Worm (Caenorhabditis elegans) whole organism, L4 larva: ENCODE measurements around the gene T09A5.5.
A peak's percentile ranks its signal among the peaks of the same experiment; 100 is the strongest.

ENCODE experiments used
- F26F4.8 ChIP-seq: fragments of 200-800 bp; sonication (Bioruptor generic); conservative IDR thresholded peaks from 2 replicates; pipeline ENCODE4 v1.3.6; 2022; ENCODE audit warnings: missing genetic modification characterization, missing compliant biosample characterization
- R02D3.7 ChIP-seq: fragments of 150-350 bp; sonication (generic microtip); optimal IDR thresholded peaks from 3 replicates; lab custom pipeline; 2014; ENCODE audit warnings: missing biosample characterization, missing genetic modification characterization
- ZK546.5 ChIP-seq, 2 experiments: sonication (generic microtip); optimal IDR thresholded peaks; 2 replicates each; lab custom pipeline; 2017; ENCODE audit warnings: missing biosample characterization in 2 of 2, missing genetic modification characterization in 2 of 2
- aha-1 ChIP-seq: fragments of 150-350 bp; peaks from one replicate; lab custom pipeline; 2014; ENCODE audit warnings: missing biosample characterization, missing genetic modification characterization
- ceh-44 ChIP-seq: fragments of 200-800 bp; sonication (Bioruptor generic); IDR thresholded peaks from 2 replicates; pipeline ENCODE4 v1.3.6; 2022; ENCODE audit warnings: missing genetic modification reagents, missing genetic modification characterization, missing compliant biosample characterization
- ces-1 ChIP-seq: fragments of 150-350 bp; sonication (generic microtip); optimal IDR thresholded peaks from 4 replicates; lab custom pipeline; 2014; ENCODE audit warnings: missing biosample characterization, missing genetic modification reagents, missing genetic modification characterization
- daf-12 ChIP-seq: fragments of 150-350 bp; optimal IDR thresholded peaks from 2 replicates; lab custom pipeline; 2014; ENCODE audit warnings: missing biosample characterization, missing genetic modification reagents, missing genetic modification characterization
- daf-16 ChIP-seq, 3 experiments: sonication (generic microtip); optimal IDR thresholded peaks; 2 replicates each; lab custom pipeline; 2016 to 2017; ENCODE audit warnings: missing genetic modification characterization in 3 of 3, missing genetic modification reagents in 3 of 3, mild to moderate bottlenecking in 2 of 3, missing compliant biosample characterization in 2 of 3, missing biosample characterization in 1 of 3, moderate library complexity in 1 of 3
- dmd-6 ChIP-seq: fragments of 200-800 bp; sonication (Bioruptor generic); IDR thresholded peaks from 2 replicates; pipeline ENCODE4 v1.3.6; 2022; ENCODE audit warnings: missing genetic modification reagents, missing genetic modification characterization, missing compliant biosample characterization
- dpl-1 ChIP-seq: fragments of 150-350 bp; optimal IDR thresholded peaks from 2 replicates; lab custom pipeline; 2014; ENCODE audit warnings: missing biosample characterization, missing genetic modification reagents, missing genetic modification characterization
- dve-1 ChIP-seq: sonication (generic microtip); optimal IDR thresholded peaks from 2 replicates; lab custom pipeline; 2017; ENCODE audit warnings: antibody characterized with exemption, mild to moderate bottlenecking, missing genetic modification characterization, missing compliant biosample characterization; ENCODE audit not compliant: insufficient read depth
- egl-43 ChIP-seq: fragments of 200-800 bp; sonication (Bioruptor generic); IDR thresholded peaks from 2 replicates; pipeline ENCODE4 v1.3.6; 2022; ENCODE audit warnings: missing genetic modification reagents, missing genetic modification characterization, missing compliant biosample characterization
- fkh-10 ChIP-seq: fragments of 150-350 bp; optimal IDR thresholded peaks from 2 replicates; lab custom pipeline; 2014; ENCODE audit warnings: missing biosample characterization, missing genetic modification reagents, missing genetic modification characterization
- hlh-11 ChIP-seq: fragments of 200-800 bp; sonication (Bioruptor generic); optimal IDR thresholded peaks from 2 replicates; lab custom pipeline; 2018; ENCODE audit warnings: mild to moderate bottlenecking, missing genetic modification characterization, missing compliant biosample characterization
- hlh-30 ChIP-seq: sonication (generic microtip); optimal IDR thresholded peaks from 2 replicates; lab custom pipeline; 2017; ENCODE audit warnings: antibody characterized with exemption, mild to moderate bottlenecking, missing genetic modification characterization, missing compliant biosample characterization; ENCODE audit not compliant: insufficient read depth
- lin-15B ChIP-seq: fragments of 150-350 bp; sonication (generic microtip); optimal IDR thresholded peaks from 3 replicates; lab custom pipeline; 2014; ENCODE audit warnings: missing biosample characterization, missing genetic modification characterization
- madf-9 ChIP-seq: fragments of 200-800 bp; sonication (Bioruptor generic); conservative IDR thresholded peaks from 2 replicates; pipeline ENCODE4 v1.3.6; 2022; ENCODE audit warnings: missing genetic modification reagents, missing genetic modification characterization, missing compliant biosample characterization
- mes-2 ChIP-seq: sonication (generic microtip); optimal IDR thresholded peaks from 2 replicates; lab custom pipeline; 2016; ENCODE audit warnings: missing genotype, mild to moderate bottlenecking, missing genetic modification characterization, missing compliant biosample characterization; ENCODE audit not compliant: poor library complexity, severe bottlenecking
- mxl-2 ChIP-seq: fragments of 200-800 bp; sonication (Bioruptor generic); conservative IDR thresholded peaks from 2 replicates; pipeline ENCODE4 v1.3.6; 2022; ENCODE audit warnings: missing genetic modification reagents, missing genetic modification characterization, missing compliant biosample characterization
- nhr-11 ChIP-seq: fragments of 150-350 bp; optimal IDR thresholded peaks from 2 replicates; lab custom pipeline; 2014; ENCODE audit warnings: missing biosample characterization, missing genetic modification characterization
- nhr-111 ChIP-seq: fragments of 200-800 bp; sonication (Bioruptor generic); optimal IDR thresholded peaks from 2 replicates; lab custom pipeline; 2018; ENCODE audit warnings: mild to moderate bottlenecking, missing genetic modification characterization, missing compliant biosample characterization
- nhr-25 ChIP-seq: sonication (generic microtip); optimal IDR thresholded peaks from 2 replicates; lab custom pipeline; 2017; ENCODE audit warnings: missing genetic modification characterization, mild to moderate bottlenecking, missing compliant biosample characterization, antibody characterized with exemption, moderate library complexity, borderline replicate concordance; ENCODE audit not compliant: insufficient read depth
- nhr-28 ChIP-seq: fragments of 150-350 bp; optimal IDR thresholded peaks from 2 replicates; lab custom pipeline; 2014; ENCODE audit warnings: missing biosample characterization, missing genetic modification characterization
- nhr-6 ChIP-seq: fragments of 150-350 bp; optimal IDR thresholded peaks from 2 replicates; lab custom pipeline; 2014; ENCODE audit warnings: missing biosample characterization, missing genetic modification characterization
- nhr-77 ChIP-seq: fragments of 150-350 bp; optimal IDR thresholded peaks from 2 replicates; lab custom pipeline; 2014; ENCODE audit warnings: missing biosample characterization, missing genetic modification characterization
- php-3 ChIP-seq: fragments of 200-800 bp; sonication (Bioruptor generic); IDR thresholded peaks from 2 replicates; pipeline ENCODE4 v1.3.6; 2022; ENCODE audit warnings: missing genetic modification reagents, missing genetic modification characterization, missing compliant biosample characterization
- pqm-1 ChIP-seq: sonication (generic microtip); optimal IDR thresholded peaks from 2 replicates; lab custom pipeline; 2017; ENCODE audit warnings: missing biosample characterization, missing genetic modification characterization
- set-16 ChIP-seq: fragments of 200-800 bp; sonication (Bioruptor generic); IDR thresholded peaks from 2 replicates; pipeline ENCODE4 v1.3.6; 2022; ENCODE audit warnings: missing genetic modification reagents, missing genetic modification characterization, missing compliant biosample characterization
- spr-3 ChIP-seq: fragments of 200-800 bp; sonication (Bioruptor generic); optimal IDR thresholded peaks from 2 replicates; lab custom pipeline; 2018; ENCODE audit warnings: mild to moderate bottlenecking, missing genetic modification characterization, missing compliant biosample characterization
- tra-1 ChIP-seq: fragments of 200-800 bp; sonication (Bioruptor generic); IDR thresholded peaks from 2 replicates; pipeline ENCODE4 v1.3.6; 2022; ENCODE audit warnings: missing genetic modification reagents, missing genetic modification characterization, missing compliant biosample characterization
- unc-39 ChIP-seq: sonication (generic microtip); optimal IDR thresholded peaks from 2 replicates; lab custom pipeline; 2017; ENCODE audit warnings: missing biosample characterization, missing genetic modification characterization
- unc-62 ChIP-seq, 3 experiments: fragments of 150-350 bp in 1 of 3; sonication (generic microtip); optimal IDR thresholded peaks in 2 of 3; peaks in 1 of 3; 1 replicate in 1 of 3; 2 replicates in 2 of 3; lab custom pipeline; 2014 to 2017; ENCODE audit warnings: missing biosample characterization in 3 of 3, missing genetic modification characterization in 3 of 3, missing genetic modification reagents in 3 of 3, missing genotype in 1 of 3
- zip-2 ChIP-seq: fragments of 150-350 bp; optimal IDR thresholded peaks from 2 replicates; lab custom pipeline; 2014; ENCODE audit warnings: missing biosample characterization, missing genetic modification characterization
- ztf-7 ChIP-seq: fragments of 150-350 bp; optimal IDR thresholded peaks from 2 replicates; lab custom pipeline; 2014; ENCODE audit warnings: missing biosample characterization, missing genetic modification characterization

The T09A5.5 gene

ce11 chrII:7814915-7815314, 38.7 kb downstream of the T09A5.5 start (continued):
- TF ChIP-seq egl-43 (GFP tag; lab: Robert Waterston, UW) (no peak), hlh-11 (peak; percentile 86), ztf-7 (no peak), nhr-77 (tag; lab: Kevin White, UChicago) (peak; percentile 40), dpl-1 (GFP tag; lab: Kevin White, UChicago) (no peak), php-3 (GFP tag; lab: Robert Waterston, UW) (peak; percentile 96), aha-1 (tag; lab: Kevin White, UChicago) (peak; percentile 57), lin-15B (no peak), unc-39 (tag; lab: Kevin White, UChicago) (no peak), set-16 (GFP tag; lab: Robert Waterston, UW) (no peak), F26F4.8 (GFP tag; lab: Robert Waterston, UW) (no peak), pqm-1 (tag; lab: Kevin White, UChicago) (peak; percentile 89), ZK546.5 (tag; optimal IDR thresholded peaks at IDR 0.05; lab: Kevin White, UChicago) (no peak)
- TF ChIP-seq, all 104 proteins: peak for 14

ce11 chrII:7814215-7814614, 39.4 kb downstream of the T09A5.5 start:
- TF ChIP-seq zip-2 (tag; lab: Kevin White, UChicago) (no peak), ceh-44 (GFP tag; lab: Robert Waterston, UW) (no peak), nhr-111 (GFP tag; lab: Kevin White, UChicago) (no peak), nhr-25 (tag; lab: Kevin White, UChicago) (no peak), unc-62 (GFP tag; optimal IDR thresholded peaks at IDR 0.05 in 1 of 2; lab: Kevin White, UChicago) (peak in 1 of 2 experiments; percentile 25), unc-62 (tag; optimal IDR thresholded peaks at IDR 0.05; lab: Kevin White, UChicago) (no peak), mxl-2 (GFP tag; lab: Robert Waterston, UW) (no peak), mes-2 (tag; lab: Kevin White, UChicago) (peak; percentile 19), nhr-6 (peak; percentile 57)
- TF ChIP-seq, all 104 proteins: peak for 3

- TF ChIP-seq nhr-77 (tag; lab: Kevin White, UChicago) (peak; percentile 67), hlh-30 (tag; lab: Kevin White, UChicago) (peak; percentile 46), dmd-6 (GFP tag; lab: Robert Waterston, UW) (peak; percentile 55), spr-3 (GFP tag; lab: Kevin White, UChicago) (no peak), pqm-1 (tag; lab: Kevin White, UChicago) (peak; percentile 31), dve-1 (tag; lab: Kevin White, UChicago) (peak; percentile 7), madf-9 (no peak), hlh-11 (peak; percentile 37), R02D3.7 (tag; lab: Kevin White, UChicago) (no peak), lin-15B (no peak), ces-1 (GFP tag; lab: Kevin White, UChicago) (no peak), nhr-28 (tag; lab: Kevin White, UChicago) (peak; percentile 52), daf-16 (GFP tag; optimal IDR thresholded peaks at IDR 0.05; lab: Kevin White, UChicago) (no peak), daf-16 (tag; optimal IDR thresholded peaks at IDR 0.05; lab: Kevin White, UChicago) (peak; percentile 26), daf-12 (tag; lab: Kevin White, UChicago) (no peak), tra-1 (GFP tag; lab: Robert Waterston, UW) (no peak)
Observed at ce11 chrII:7813645-7814044, 39.9 kb downstream of the T09A5.5 start.

ce11 chrII:7813237-7813636, 40.3 kb downstream of the T09A5.5 start:
- TF ChIP-seq nhr-77 (tag; lab: Kevin White, UChicago) (no peak), nhr-11 (tag; lab: Kevin White, UChicago) (no peak), set-16 (GFP tag; lab: Robert Waterston, UW) (no peak), fkh-10 (GFP tag; lab: Kevin White, UChicago) (no peak), aha-1 (tag; lab: Kevin White, UChicago) (no peak)
